Worm (Caenorhabditis elegans) whole organism, late embryonic: Measurements from ENCODE around the gene mesp-1.

Experiments used
- K09A11.1 ChIP-seq: sonication (generic microtip); optimal IDR thresholded peaks from 2 replicates; lab custom pipeline; 2017; ENCODE audit warnings: antibody characterized with exemption, mild to moderate bottlenecking, missing genetic modification characterization, missing compliant biosample characterization; ENCODE audit not compliant: insufficient read depth
- ceh-14 ChIP-seq: sonication (generic microtip); optimal IDR thresholded peaks from 2 replicates; lab custom pipeline; 2016; ENCODE audit warnings: missing genotype, missing genetic modification characterization, missing compliant biosample characterization
- ceh-24 ChIP-seq: sonication (generic microtip); optimal IDR thresholded peaks from 2 replicates; lab custom pipeline; 2016; ENCODE audit warnings: mild to moderate bottlenecking, missing genetic modification characterization, missing compliant biosample characterization
- ceh-48 ChIP-seq: sonication (generic microtip); optimal IDR thresholded peaks from 2 replicates; lab custom pipeline; 2016; ENCODE audit warnings: missing genetic modification characterization, inconsistent platforms, missing compliant biosample characterization
- elt-4 ChIP-seq: sonication (generic microtip); optimal IDR thresholded peaks from 2 replicates; lab custom pipeline; 2016; ENCODE audit warnings: missing genetic modification characterization, missing compliant biosample characterization
- fax-1 ChIP-seq: sonication (generic microtip); optimal IDR thresholded peaks from 2 replicates; lab custom pipeline; 2016; ENCODE audit warnings: missing genotype, missing genetic modification characterization, missing compliant biosample characterization
- fkh-10 ChIP-seq: fragments of 150-350 bp; optimal IDR thresholded peaks from 2 replicates; lab custom pipeline; 2014; ENCODE audit warnings: missing biosample characterization, missing genetic modification reagents, missing genetic modification characterization
- hlh-13 ChIP-seq: fragments of 200-800 bp; sonication (Bioruptor generic); optimal IDR thresholded peaks from 2 replicates; lab custom pipeline; 2018; ENCODE audit warnings: mild to moderate bottlenecking, missing genetic modification characterization, missing compliant biosample characterization
- lin-11 ChIP-seq: fragments of 200-800 bp; sonication (Bioruptor generic); optimal IDR thresholded peaks from 2 replicates; lab custom pipeline; 2018; ENCODE audit warnings: mild to moderate bottlenecking, missing genetic modification characterization, missing compliant biosample characterization
- pax-1 ChIP-seq: fragments of 150-350 bp; optimal IDR thresholded peaks from 2 replicates; lab custom pipeline; 2014; ENCODE audit warnings: missing biosample characterization, missing genetic modification characterization
- pha-4 ChIP-seq: fragments of 150-350 bp; optimal IDR thresholded peaks from 2 replicates; lab custom pipeline; 2018; ENCODE audit warnings: missing biosample characterization, missing genetic modification reagents, missing genetic modification characterization

- TF ChIP-seq ceh-14 (tag; lab: Kevin White, UChicago) (no peak), K09A11.1 (tag; lab: Kevin White, UChicago) (no peak), pha-4 (tag; lab: Kevin White, UChicago) (no peak), elt-4 (tag; lab: Kevin White, UChicago) (no peak), lin-11 (tag; lab: Kevin White, UChicago) (no peak), hlh-13 (GFP tag; lab: Kevin White, UChicago) (no peak), ceh-24 (tag; lab: Kevin White, UChicago) (no peak), fkh-10 (no peak), pax-1 (no peak), ceh-48 (tag; lab: Kevin White, UChicago) (no peak), fax-1 (tag; lab: Kevin White, UChicago) (no peak)
Observed at ce11 chrIV:8528345-8528744, 29.2 kb downstream of the mesp-1 start.
